Worm (Caenorhabditis elegans) whole organism, L2 larva: ENCODE results near the gene uaf-1.

ENCODE experiments used
- blmp-1 ChIP-seq: sonication (generic microtip); optimal IDR thresholded peaks from 2 replicates; lab custom pipeline; 2017; ENCODE audit warnings: missing genetic modification characterization, mild to moderate bottlenecking, missing compliant biosample characterization, antibody characterized with exemption, moderate library complexity; ENCODE audit not compliant: insufficient read depth
- ceh-16 ChIP-seq: fragments of 150-350 bp; optimal IDR thresholded peaks from 2 replicates; lab custom pipeline; 2014; ENCODE audit warnings: missing biosample characterization, missing genetic modification characterization
- ceh-82 ChIP-seq: fragments of 150-350 bp; optimal IDR thresholded peaks from 2 replicates; lab custom pipeline; 2014; ENCODE audit warnings: missing biosample characterization, missing genetic modification characterization
- egl-27 ChIP-seq: sonication (generic microtip); optimal IDR thresholded peaks from 3 replicates; lab custom pipeline; 2017; ENCODE audit warnings: missing biosample characterization, missing genetic modification reagents, missing genetic modification characterization
- lin-13 ChIP-seq: fragments of 150-350 bp; optimal IDR thresholded peaks from 2 replicates; lab custom pipeline; 2014; ENCODE audit warnings: missing biosample characterization, missing genetic modification reagents, missing genetic modification characterization
- lin-39 ChIP-seq: fragments of 150-350 bp; optimal IDR thresholded peaks from 2 replicates; lab custom pipeline; 2014; ENCODE audit warnings: missing biosample characterization, missing genetic modification reagents, missing genetic modification characterization
- nhr-77 ChIP-seq: fragments of 150-350 bp; optimal IDR thresholded peaks from 2 replicates; lab custom pipeline; 2014; ENCODE audit warnings: missing biosample characterization, missing genetic modification characterization
- skn-1 ChIP-seq: sonication (generic microtip); optimal IDR thresholded peaks from 2 replicates; lab custom pipeline; 2017; ENCODE audit warnings: missing biosample characterization, missing genetic modification characterization
- unc-39 ChIP-seq: fragments of 150-350 bp; optimal IDR thresholded peaks from 2 replicates; lab custom pipeline; 2014; ENCODE audit warnings: missing biosample characterization, missing genetic modification characterization
- unc-62 ChIP-seq: fragments of 150-350 bp; optimal IDR thresholded peaks from 2 replicates; lab custom pipeline; 2014; ENCODE audit warnings: missing biosample characterization, missing genetic modification reagents, missing genetic modification characterization

DNA sequence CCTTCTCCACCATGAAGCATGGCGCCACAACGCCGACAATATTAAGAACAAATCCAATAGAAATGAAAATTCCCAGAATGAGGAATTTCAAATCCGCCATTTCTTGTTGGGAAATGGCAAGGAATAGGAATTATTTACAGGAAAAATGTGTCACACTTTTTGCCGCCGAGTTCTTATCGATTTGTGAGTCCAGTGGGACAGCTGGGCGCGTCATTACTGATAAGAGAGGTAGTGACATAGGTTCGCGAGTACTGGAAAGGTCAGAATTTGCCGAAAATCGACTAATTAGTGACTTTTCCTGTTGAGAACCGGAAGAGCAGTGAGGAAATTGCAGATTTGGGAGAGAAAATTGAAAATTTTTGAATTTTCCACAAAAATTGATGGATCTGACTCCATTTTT lies 48.1 kb downstream of the uaf-1 start:
- TF ChIP-seq lin-39 (tag; lab: Kevin White, UChicago) (no peak), egl-27 (no peak), unc-62 (GFP tag; lab: Kevin White, UChicago) (no peak), lin-13 (no peak), skn-1 (tag; lab: Kevin White, UChicago) (no peak), blmp-1 (tag; lab: Kevin White, UChicago) (no peak), unc-39 (tag; lab: Kevin White, UChicago) (no peak), ceh-16 (tag; lab: Kevin White, UChicago) (no peak), nhr-77 (tag; lab: Kevin White, UChicago) (no peak), ceh-82 (no peak)
